Worm (Caenorhabditis elegans): Measurements from ENCODE around the gene dsl-1.

Gene dsl-1

ce11 chrIV:1160386-1160785 is 47.5 kb downstream of the dsl-1 start, which contains the start of gene ets-8:
TSS of gene ets-8 (minus strand) at chrIV:1160486.
- TF ChIP-seq elt-1 (tag; optimal IDR thresholded peaks at IDR 0.05; ENCODE audit: borderline replicate concordance, insufficient read depth) (no peak), cnd-1 (tag; optimal IDR thresholded peaks at IDR 0.05) (no peak), unc-120 (tag; optimal IDR thresholded peaks at IDR 0.05; ENCODE audit: poor library complexity, severe bottlenecking) (no peak), nhr-2 (tag; optimal IDR thresholded peaks at IDR 0.05) (no peak), sptf-1 (tag; optimal IDR thresholded peaks at IDR 0.05) (no peak), mep-1 (tag; optimal IDR thresholded peaks at IDR 0.05) (no peak), nhr-76 (tag; optimal IDR thresholded peaks at IDR 0.05) (no peak), nhr-28 (tag; optimal IDR thresholded peaks at IDR 0.05) (no peak), ham-2 (GFP tag; optimal IDR thresholded peaks at IDR 0.05) (no peak), unc-62 (GFP tag; optimal IDR thresholded peaks at IDR 0.05) (no peak)

- TF ChIP-seq elt-1 (tag; optimal IDR thresholded peaks at IDR 0.05; ENCODE audit: borderline replicate concordance, insufficient read depth) = no peak
- no peak for TF ChIP-seq unc-39 (tag; optimal IDR thresholded peaks at IDR 0.05)
- no peak for TF ChIP-seq ces-1 (GFP tag; optimal IDR thresholded peaks at IDR 0.05)
- TF ChIP-seq mep-1 (tag; optimal IDR thresholded peaks at IDR 0.05) = no peak
- TF ChIP-seq sem-2 (GFP tag; optimal IDR thresholded peaks at IDR 0.05) = no peak
- TF ChIP-seq mab-5 (tag; optimal IDR thresholded peaks at IDR 0.05) = no peak
- TF ChIP-seq nhr-76 (tag; optimal IDR thresholded peaks at IDR 0.05) = no peak
- no peak for TF ChIP-seq ceh-39 (tag; optimal IDR thresholded peaks at IDR 0.05)
- TF ChIP-seq flh-1 (GFP tag; optimal IDR thresholded peaks at IDR 0.05) = no peak
Observed at ce11 chrIV:1157928-1158327, 50.0 kb downstream of the dsl-1 start, which contains the start of gene C50A2.3. TSS of gene C50A2.3 (minus strand) at chrIV:1158028.

Data from whole organism, mixed stage, embryonic.